Fruit fly (Drosophila melanogaster): ENCODE data around the gene rhea.

Gene rhea

DNA sequence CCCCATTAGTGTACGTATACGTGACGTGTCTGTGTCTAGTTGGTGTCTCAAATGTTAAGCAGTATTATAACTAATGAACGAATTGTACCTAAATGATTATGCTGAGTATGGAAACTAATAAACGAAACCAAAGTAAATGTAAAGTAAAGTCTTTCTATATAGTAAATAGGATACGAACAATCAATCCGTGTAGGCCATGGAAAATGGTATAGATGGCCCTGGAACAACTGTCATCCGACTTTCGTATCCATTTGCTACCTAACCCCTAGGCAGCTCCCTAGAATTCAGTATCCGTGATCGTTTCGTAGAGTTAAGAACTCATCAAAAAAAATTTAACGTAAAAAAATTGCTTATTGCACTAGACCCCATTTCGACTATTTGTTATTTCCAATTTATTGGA, 72.1 kb downstream of the rhea start, which contains the start of gene S-Lap1:
Gene S-Lap1, plus strand, starts transcription at position 301 of the 400 bp plus-strand sequence.
- TF ChIP-seq CG7045 (GFP tag; optimal IDR thresholded peaks at IDR 0.05) (no peak), CG5204 (GFP tag; optimal IDR thresholded peaks at IDR 0.05) (no peak), CG11617 (GFP tag; optimal IDR thresholded peaks at IDR 0.05) (no peak), ovo (GFP tag; optimal IDR thresholded peaks at IDR 0.05) (no peak), cnc (optimal IDR thresholded peaks at IDR 0.05) (no peak), Hr96 (GFP tag; optimal IDR thresholded peaks at IDR 0.05) (no peak)

DNA sequence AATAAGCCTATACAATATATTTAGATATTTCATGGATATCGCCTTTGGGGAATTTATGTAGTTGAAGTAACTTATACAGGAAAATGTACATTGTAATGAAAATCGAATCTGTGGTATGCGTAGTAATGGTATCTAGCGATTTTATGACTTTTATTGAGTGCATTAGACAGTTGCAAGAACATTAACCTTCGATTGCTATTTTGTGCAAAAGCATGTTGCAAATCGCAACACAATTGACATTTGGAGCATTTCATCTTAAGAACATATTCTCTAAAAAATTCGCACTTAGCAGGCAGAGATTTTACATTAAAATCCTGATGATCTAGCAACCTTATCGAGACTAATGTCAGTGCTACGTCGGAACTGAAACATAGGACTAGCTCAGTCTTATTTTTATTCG, 74.8 kb downstream of the rhea start, which contains the start of gene S-Lap2:
Gene S-Lap2, plus strand, starts transcription at position 301 of the 400 bp plus-strand sequence.
- TF ChIP-seq cic (GFP tag; optimal IDR thresholded peaks at IDR 0.05) (no peak), Mnt (GFP tag; optimal IDR thresholded peaks at IDR 0.05) (no peak), pad (GFP tag; optimal IDR thresholded peaks at IDR 0.05) (no peak)

DNA sequence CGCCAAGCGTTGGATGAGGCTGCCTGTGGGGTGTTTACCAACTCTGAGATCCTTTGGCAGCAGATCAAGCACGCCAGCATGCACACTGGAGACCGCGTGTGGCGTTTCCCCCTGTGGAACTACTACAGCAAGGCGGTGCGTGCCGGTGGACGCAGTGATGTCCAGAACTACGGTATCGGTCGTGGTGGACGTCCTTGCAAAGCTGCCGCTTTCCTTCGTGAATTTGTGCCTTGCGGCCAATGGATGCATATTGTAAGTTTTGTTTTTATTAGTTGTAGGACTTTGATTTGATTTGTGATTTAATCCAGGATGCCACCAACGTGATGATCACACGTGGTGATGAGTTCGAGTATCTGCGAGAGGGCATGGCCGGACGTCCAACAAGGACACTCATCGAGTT, 76.7 kb downstream of the rhea start:
- no peak for TF ChIP-seq bab1 (GFP tag; optimal IDR thresholded peaks at IDR 0.05)
